Worm (Caenorhabditis elegans): Measurements from ENCODE around the gene nphp-4.

ce11 chrV:11801076-11801849 is 42.3 kb downstream of the nphp-4 start:
- TF ChIP-seq mep-1 (tag; optimal IDR thresholded peaks at IDR 0.05) (no peak), nhr-12 (tag; optimal IDR thresholded peaks at IDR 0.05) (no peak), elt-1 (tag; optimal IDR thresholded peaks at IDR 0.05; ENCODE audit: borderline replicate concordance, insufficient read depth) (peak; percentile 64), tbx-8 (GFP tag; optimal IDR thresholded peaks at IDR 0.05) (no peak), lin-13 (tag; optimal IDR thresholded peaks at IDR 0.05) (no peak)
